Fruit fly (Drosophila melanogaster) whole organism, embryonic: ENCODE results near the gene Prp31.

ENCODE experiments used
- ATbp ChIP-seq: fragments of 200-800 bp; sonication (Bioruptor generic); optimal IDR thresholded peaks from 2 replicates; lab custom pipeline; 2017; ENCODE audit warnings: missing biosample characterization, mild to moderate bottlenecking, missing genetic modification characterization, missing genetic modification reagents
- Atf3 ChIP-seq: fragments of 200-800 bp; sonication (Bioruptor generic); optimal IDR thresholded peaks from 3 replicates; lab custom pipeline; 2016; ENCODE audit warnings: missing biosample characterization, missing genetic modification characterization
- BEAF-32 ChIP-seq: fragments of 200-800 bp; sonication (Bioruptor generic); optimal IDR thresholded peaks from 3 replicates; lab custom pipeline; 2017; ENCODE audit warnings: missing biosample characterization, missing genetic modification characterization, mild to moderate bottlenecking, moderate library complexity, missing genetic modification reagents
- CG13775 ChIP-seq: fragments of 200-800 bp; sonication (Bioruptor generic); optimal IDR thresholded peaks from 3 replicates; lab custom pipeline; 2017; ENCODE audit warnings: missing biosample characterization, mild to moderate bottlenecking, missing genetic modification characterization
- CG14667 ChIP-seq: fragments of 200-800 bp; sonication (Bioruptor generic); IDR thresholded peaks from 2 replicates; pipeline ENCODE4 v1.3.6; 2022; ENCODE audit warnings: missing biosample characterization, missing genetic modification characterization
- CG17361 ChIP-seq: fragments of 200-800 bp; sonication (Bioruptor generic); IDR thresholded peaks from 3 replicates; pipeline ENCODE4 v1.3.6; 2022; ENCODE audit warnings: missing biosample characterization, missing genetic modification characterization
- CG17912 ChIP-seq: fragments of 200-800 bp; sonication (Bioruptor generic); optimal IDR thresholded peaks from 2 replicates; lab custom pipeline; 2018; ENCODE audit warnings: missing biosample characterization, mild to moderate bottlenecking, missing genetic modification characterization
- CG2889 ChIP-seq: fragments of 200-800 bp; sonication (Bioruptor generic); IDR thresholded peaks from 3 replicates; pipeline ENCODE4 v1.3.6; 2022; ENCODE audit warnings: missing biosample characterization, missing genetic modification characterization
- CG4360 ChIP-seq: fragments of 200-800 bp; sonication (Bioruptor generic); IDR thresholded peaks from 2 replicates; pipeline ENCODE4 v1.3.6; 2022; ENCODE audit warnings: missing biosample characterization, missing genetic modification characterization
- CG6765 ChIP-seq: fragments of 200-800 bp; sonication (Bioruptor generic); optimal IDR thresholded peaks from 3 replicates; lab custom pipeline; 2017; ENCODE audit warnings: missing biosample characterization, mild to moderate bottlenecking, missing genetic modification characterization
- CG7372 ChIP-seq: fragments of 200-800 bp; sonication (Bioruptor generic); IDR thresholded peaks from 2 replicates; pipeline ENCODE4 v1.3.6; 2022; ENCODE audit warnings: missing biosample characterization, missing genetic modification characterization
- CG9609 ChIP-seq: fragments of 200-800 bp; sonication (Bioruptor generic); optimal IDR thresholded peaks from 3 replicates; lab custom pipeline; 2016; ENCODE audit warnings: missing biosample characterization, missing genetic modification characterization
- Dip2 ChIP-seq: fragments of 200-800 bp; sonication (Bioruptor generic); IDR thresholded peaks from 2 replicates; pipeline ENCODE4 v1.3.6; 2022; ENCODE audit warnings: missing biosample characterization, missing genetic modification characterization
- Doc3 ChIP-seq: fragments of 200-800 bp; sonication (Bioruptor generic); IDR thresholded peaks from 3 replicates; pipeline ENCODE4 v1.3.6; 2022; ENCODE audit warnings: missing biosample characterization, missing genetic modification characterization; ENCODE audit not compliant: partially characterized antibody
- Fer1 ChIP-seq: fragments of 200-800 bp; sonication (Bioruptor generic); optimal IDR thresholded peaks from 2 replicates; lab custom pipeline; 2017; ENCODE audit warnings: missing biosample characterization, mild to moderate bottlenecking, missing genetic modification characterization
- HLH4C ChIP-seq: fragments of 200-800 bp; sonication (Bioruptor generic); IDR thresholded peaks from 3 replicates; pipeline ENCODE4 v1.3.6; 2022; ENCODE audit warnings: missing biosample characterization, missing genetic modification characterization; ENCODE audit not compliant: partially characterized antibody
- MBD-R2 ChIP-seq: fragments of 200-800 bp; sonication (Bioruptor generic); IDR thresholded peaks from 2 replicates; pipeline ENCODE4 v1.3.6; 2022; ENCODE audit warnings: missing biosample characterization, missing genetic modification characterization
- NfI ChIP-seq: fragments of 200-800 bp; sonication (Bioruptor generic); optimal IDR thresholded peaks from 3 replicates; lab custom pipeline; 2018; ENCODE audit warnings: missing biosample characterization, mild to moderate bottlenecking, missing genetic modification characterization, moderate library complexity
- aop ChIP-seq: fragments of 200-800 bp; sonication (Bioruptor generic); IDR thresholded peaks from 2 replicates; pipeline ENCODE4 v1.3.6; 2022; ENCODE audit warnings: missing biosample characterization, missing genetic modification characterization
- bab2 ChIP-seq: fragments of 200-800 bp; sonication (Bioruptor generic); optimal IDR thresholded peaks from 2 replicates; lab custom pipeline; 2016; ENCODE audit warnings: missing biosample characterization, missing genetic modification characterization
- bsh ChIP-seq, 2 experiments: fragments of 200-800 bp; sonication (Bioruptor generic); optimal IDR thresholded peaks; 2 replicates each; lab custom pipeline; 2017 to 2018; ENCODE audit warnings: mild to moderate bottlenecking in 2 of 2, missing biosample characterization in 2 of 2, missing genetic modification characterization in 2 of 2, moderate library complexity in 1 of 2
- cato ChIP-seq: fragments of 200-800 bp; sonication (Bioruptor generic); optimal IDR thresholded peaks from 2 replicates; lab custom pipeline; 2016; ENCODE audit warnings: missing biosample characterization, missing genetic modification characterization, borderline replicate concordance
- dmrt11E ChIP-seq: fragments of 200-800 bp; sonication (Bioruptor generic); optimal IDR thresholded peaks from 3 replicates; lab custom pipeline; 2018; ENCODE audit warnings: missing biosample characterization, mild to moderate bottlenecking, missing genetic modification characterization, moderate library complexity
- dmrt99B ChIP-seq: fragments of 200-800 bp; sonication (Bioruptor generic); optimal IDR thresholded peaks from 2 replicates; lab custom pipeline; 2018; ENCODE audit warnings: missing biosample characterization, mild to moderate bottlenecking, missing genetic modification characterization, moderate library complexity
- dysf ChIP-seq: fragments of 200-800 bp; sonication (Bioruptor generic); IDR thresholded peaks from 3 replicates; pipeline ENCODE4 v1.3.6; 2022; ENCODE audit warnings: missing biosample characterization, missing genetic modification characterization
- fd96Cb ChIP-seq: fragments of 200-800 bp; sonication (Bioruptor generic); optimal IDR thresholded peaks from 2 replicates; lab custom pipeline; 2018; ENCODE audit warnings: missing biosample characterization, mild to moderate bottlenecking, missing genetic modification characterization, moderate library complexity
- fu2 ChIP-seq: fragments of 200-800 bp; sonication (Bioruptor generic); optimal IDR thresholded peaks from 2 replicates; lab custom pipeline; 2016; ENCODE audit warnings: missing biosample characterization, missing genetic modification characterization
- kni ChIP-seq: fragments of 200-800 bp; sonication (Bioruptor generic); optimal IDR thresholded peaks from 3 replicates; lab custom pipeline; 2017; ENCODE audit warnings: mild to moderate bottlenecking, missing biosample characterization, missing genetic modification reagents, missing genetic modification characterization
- lola ChIP-seq, 3 experiments: fragments of >200 bp in 2 of 3; fragments of 200-800 bp in 1 of 3; sonication (Bioruptor generic) in 1 of 3; optimal IDR thresholded peaks; 2 replicates each; lab custom pipeline; 2017 to 2019; ENCODE audit warnings: missing biosample characterization in 3 of 3, missing genetic modification characterization in 3 of 3, mild to moderate bottlenecking in 1 of 3, moderate library complexity in 1 of 3
- phol ChIP-seq: fragments of 200-800 bp; sonication (Bioruptor generic); optimal IDR thresholded peaks from 3 replicates; lab custom pipeline; 2018; ENCODE audit warnings: missing biosample characterization, mild to moderate bottlenecking, missing genetic modification characterization, moderate library complexity
- tna ChIP-seq: fragments of 200-800 bp; sonication (Bioruptor generic); IDR thresholded peaks from 2 replicates; pipeline ENCODE4 v1.3.6; 2022; ENCODE audit warnings: missing biosample characterization, missing genetic modification characterization; ENCODE audit not compliant: partially characterized antibody
- tup ChIP-seq: fragments of 200-800 bp; sonication (Bioruptor generic); optimal IDR thresholded peaks from 2 replicates; lab custom pipeline; 2016; ENCODE audit warnings: missing biosample characterization, mild to moderate bottlenecking, missing genetic modification characterization, moderate library complexity
- zen2 ChIP-seq: fragments of 200-800 bp; sonication (Bioruptor generic); IDR thresholded peaks from 3 replicates; pipeline ENCODE4 v1.3.6; 2022; ENCODE audit warnings: missing biosample characterization, missing genetic modification characterization; ENCODE audit not compliant: partially characterized antibody

Prp31 gene

dm6 chr3L:15180816-15181215 lies 21.9 kb downstream of the Prp31 start:
- TF ChIP-seq bsh (GFP tag; optimal IDR thresholded peaks at IDR 0.05; lab: Kevin White, UChicago) (peak in 1 of 2 experiments; percentile 1), dysf (GFP tag; lab: Robert Waterston, UW) (no peak)

dm6 chr3L:15187782-15188181 lies 28.9 kb downstream of the Prp31 start:
- TF ChIP-seq NfI (GFP tag; lab: Kevin White, UChicago) = no peak
- TF ChIP-seq CG17361 (GFP tag; lab: Robert Waterston, UW) = 0 out of 3 replicates have a peak, but pooled peaks have one; percentile 12
- TF ChIP-seq tna (GFP tag; lab: Robert Waterston, UW) = no peak
- TF ChIP-seq fu2 (GFP tag; lab: Kevin White, UChicago) = no peak
- no peak for TF ChIP-seq cato (GFP tag; lab: Kevin White, UChicago)
- peak; percentile 20 for TF ChIP-seq phol (tag; lab: Kevin White, UChicago)
- TF ChIP-seq lola (GFP tag; optimal IDR thresholded peaks at IDR 0.05; lab: Kevin White, UChicago) = no peak
- TF ChIP-seq kni (GFP tag; lab: Kevin White, UChicago) = no peak
- peak; percentile 7 for TF ChIP-seq dmrt11E (tag; lab: Kevin White, UChicago)
- no peak for TF ChIP-seq Atf3 (GFP tag; lab: Kevin White, UChicago)
- TF ChIP-seq MBD-R2 (GFP tag; lab: Robert Waterston, UW) = no peak
- TF ChIP-seq, all 482 proteins: peak for 3

- TF ChIP-seq ATbp = no peak
- TF ChIP-seq CG17912 (GFP tag; lab: Kevin White, UChicago) = no peak
- TF ChIP-seq CG14667 (GFP tag; lab: Robert Waterston, UW) = no peak
- no peak for TF ChIP-seq CG2889 (GFP tag; lab: Robert Waterston, UW)
- TF ChIP-seq CG9609 (GFP tag; lab: Kevin White, UChicago) = no peak
Measured at dm6 chr3L:15188735-15189134, 29.8 kb downstream of the Prp31 start.

- TF ChIP-seq Dip2 (no peak), CG7372 (GFP tag; lab: Robert Waterston, UW) (no peak), aop (GFP tag; lab: Robert Waterston, UW) (no peak), dmrt99B (tag; lab: Kevin White, UChicago) (no peak), tup (no peak), fd96Cb (tag; lab: Kevin White, UChicago) (no peak), Fer1 (GFP tag; lab: Kevin White, UChicago) (no peak), CG4360 (no peak), BEAF-32 (GFP tag; lab: Kevin White, UChicago) (no peak), lola (GFP tag; optimal IDR thresholded peaks at IDR 0.05; lab: Kevin White, UChicago) (no peak), bab2 (no peak), CG13775 (no peak)
Measured at dm6 chr3L:15189707-15190106, 30.8 kb downstream of the Prp31 start.

- TF ChIP-seq Doc3 (GFP tag; lab: Robert Waterston, UW) = no peak
- TF ChIP-seq zen2 (GFP tag; lab: Robert Waterston, UW) = no peak
- TF ChIP-seq CG6765 = no peak
- 0 out of 3 replicates have a peak, but pooled peaks have one; percentile 30 for TF ChIP-seq HLH4C (GFP tag; lab: Robert Waterston, UW)
Measured at dm6 chr3L:15192172-15192571, 33.3 kb downstream of the Prp31 start.
